Fruit fly (Drosophila melanogaster) whole organism, embryonic: ENCODE results near the gene CG34179.

Source experiments
- Asciz ChIP-seq: fragments of 200-800 bp; sonication (Bioruptor generic); optimal IDR thresholded peaks from 2 replicates; lab custom pipeline; 2017; ENCODE audit warnings: missing biosample characterization, mild to moderate bottlenecking, missing genetic modification characterization, missing genetic modification reagents
- Bgb ChIP-seq: fragments of 200-800 bp; sonication (Bioruptor generic); IDR thresholded peaks from 2 replicates; pipeline ENCODE4 v1.3.6; 2022; ENCODE audit warnings: missing biosample characterization, missing genetic modification characterization; ENCODE audit not compliant: partially characterized antibody
- CG10979 ChIP-seq: fragments of 200-800 bp; sonication (Bioruptor generic); optimal IDR thresholded peaks from 2 replicates; lab custom pipeline; 2018; ENCODE audit warnings: missing biosample characterization, mild to moderate bottlenecking, missing genetic modification characterization, moderate library complexity
- CG2116 ChIP-seq: fragments of 200-800 bp; sonication (Bioruptor generic); optimal IDR thresholded peaks from 3 replicates; lab custom pipeline; 2018; ENCODE audit warnings: missing biosample characterization, mild to moderate bottlenecking, missing genetic modification characterization
- CG4404 ChIP-seq: fragments of 200-800 bp; sonication (Bioruptor generic); IDR thresholded peaks from 2 replicates; pipeline ENCODE4 v1.3.6; 2022; ENCODE audit warnings: missing biosample characterization, missing genetic modification characterization
- CG4730 ChIP-seq: fragments of 200-800 bp; sonication (Bioruptor generic); IDR thresholded peaks from 2 replicates; pipeline ENCODE4 v1.3.6; 2022; ENCODE audit warnings: missing biosample characterization, missing genetic modification characterization
- CG6175 ChIP-seq: fragments of 200-800 bp; sonication (Bioruptor generic); IDR thresholded peaks from 3 replicates; pipeline ENCODE4 v1.3.6; 2022; ENCODE audit warnings: missing biosample characterization, missing genetic modification characterization
- CG6813 ChIP-seq: fragments of 200-800 bp; sonication (Bioruptor generic); optimal IDR thresholded peaks from 2 replicates; lab custom pipeline; 2017; ENCODE audit warnings: missing biosample characterization, missing genetic modification characterization, mild to moderate bottlenecking, moderate library complexity, missing genetic modification reagents
- CG6854 ChIP-seq: fragments of 200-800 bp; sonication (Bioruptor generic); optimal IDR thresholded peaks from 3 replicates; lab custom pipeline; 2017; ENCODE audit warnings: missing biosample characterization, mild to moderate bottlenecking, missing genetic modification characterization
- CG8089 ChIP-seq: fragments of 200-800 bp; sonication (Bioruptor generic); optimal IDR thresholded peaks from 3 replicates; lab custom pipeline; 2016; ENCODE audit warnings: missing biosample characterization, missing genetic modification characterization
- CG8924 ChIP-seq: fragments of 200-800 bp; optimal IDR thresholded peaks from 3 replicates; lab custom pipeline; 2019; ENCODE audit warnings: missing biosample characterization, mild to moderate bottlenecking, missing genetic modification characterization, moderate library complexity
- CG9215 ChIP-seq: fragments of 200-800 bp; sonication (Bioruptor generic); IDR thresholded peaks from 2 replicates; pipeline ENCODE4 v1.3.6; 2022; ENCODE audit warnings: missing biosample characterization, missing genetic modification characterization
- CG9727 ChIP-seq: fragments of 200-800 bp; sonication (Bioruptor generic); optimal IDR thresholded peaks from 3 replicates; lab custom pipeline; 2017; ENCODE audit warnings: missing biosample characterization, mild to moderate bottlenecking, missing genetic modification characterization
- Dip2 ChIP-seq: fragments of 200-800 bp; sonication (Bioruptor generic); IDR thresholded peaks from 2 replicates; pipeline ENCODE4 v1.3.6; 2022; ENCODE audit warnings: missing biosample characterization, missing genetic modification characterization
- Doc2 ChIP-seq: fragments of 200-800 bp; sonication (Bioruptor generic); IDR thresholded peaks from 2 replicates; pipeline ENCODE4 v1.3.6; 2022; ENCODE audit warnings: missing biosample characterization, missing genetic modification characterization
- Elba2 ChIP-seq: fragments of 200-800 bp; sonication (Bioruptor generic); optimal IDR thresholded peaks from 3 replicates; lab custom pipeline; 2016; ENCODE audit warnings: missing biosample characterization, missing genetic modification characterization
- Fer2 ChIP-seq: fragments of 200-800 bp; sonication (Bioruptor generic); optimal IDR thresholded peaks from 2 replicates; lab custom pipeline; 2018; ENCODE audit warnings: missing biosample characterization, mild to moderate bottlenecking, missing genetic modification characterization, moderate library complexity
- H15 ChIP-seq: fragments of 200-800 bp; sonication (Bioruptor generic); IDR thresholded peaks from 3 replicates; pipeline ENCODE4 v1.3.6; 2022; ENCODE audit warnings: missing biosample characterization, missing genetic modification characterization
- HHEX ChIP-seq: fragments of 200-800 bp; sonication (Bioruptor generic); optimal IDR thresholded peaks from 3 replicates; lab custom pipeline; 2017; ENCODE audit warnings: missing biosample characterization, mild to moderate bottlenecking, missing genetic modification characterization, missing genetic modification reagents
- HLH3B ChIP-seq: fragments of 200-800 bp; sonication (Bioruptor generic); IDR thresholded peaks from 2 replicates; pipeline ENCODE4 v1.3.6; 2022; ENCODE audit warnings: missing biosample characterization, missing genetic modification characterization
- Hand ChIP-seq: fragments of 200-800 bp; sonication (Bioruptor generic); optimal IDR thresholded peaks from 2 replicates; lab custom pipeline; 2017; ENCODE audit warnings: mild to moderate bottlenecking, missing biosample characterization, missing genetic modification reagents, missing genetic modification characterization
- HmgZ ChIP-seq: fragments of 200-800 bp; sonication (Bioruptor generic); optimal IDR thresholded peaks from 2 replicates; lab custom pipeline; 2018; ENCODE audit warnings: missing biosample characterization, mild to moderate bottlenecking, missing genetic modification characterization
- Hmr ChIP-seq: fragments of 200-800 bp; sonication (Bioruptor generic); optimal IDR thresholded peaks from 3 replicates; lab custom pipeline; 2017; ENCODE audit warnings: mild to moderate bottlenecking, missing biosample characterization, missing genetic modification reagents, missing genetic modification characterization
- Hr78 ChIP-seq, 2 experiments: fragments of 200-800 bp in 1 of 2; fragments of >200 bp in 1 of 2; sonication (Bioruptor generic) in 1 of 2; optimal IDR thresholded peaks; 2 replicates each; lab custom pipeline; 2017 to 2019; ENCODE audit warnings: missing biosample characterization in 2 of 2, missing genetic modification characterization in 2 of 2, mild to moderate bottlenecking in 1 of 2, moderate library complexity in 1 of 2
- MBD-R2 ChIP-seq: fragments of 200-800 bp; sonication (Bioruptor generic); IDR thresholded peaks from 2 replicates; pipeline ENCODE4 v1.3.6; 2022; ENCODE audit warnings: missing biosample characterization, missing genetic modification characterization
- Max ChIP-seq: fragments of 200-800 bp; sonication (Bioruptor generic); optimal IDR thresholded peaks from 2 replicates; lab custom pipeline; 2016; ENCODE audit warnings: missing biosample characterization, mild to moderate bottlenecking, missing genetic modification characterization
- Ravus ChIP-seq: fragments of 200-800 bp; sonication (Bioruptor generic); IDR thresholded peaks from 2 replicates; pipeline ENCODE4 v1.3.6; 2022; ENCODE audit warnings: missing biosample characterization, missing genetic modification characterization
- Scr ChIP-seq: fragments of 200-800 bp; sonication (Bioruptor generic); IDR thresholded peaks from 2 replicates; pipeline ENCODE4 v1.3.6; 2022; ENCODE audit warnings: missing biosample characterization, missing genetic modification characterization; ENCODE audit not compliant: partially characterized antibody
- Spps ChIP-seq: fragments of 200-800 bp; sonication (Bioruptor generic); optimal IDR thresholded peaks from 2 replicates; lab custom pipeline; 2018; ENCODE audit warnings: missing biosample characterization, mild to moderate bottlenecking, missing genetic modification characterization
- Sry-β ChIP-seq: fragments of 200-800 bp; sonication (Bioruptor generic); optimal IDR thresholded peaks from 2 replicates; lab custom pipeline; 2018; ENCODE audit warnings: missing biosample characterization, mild to moderate bottlenecking, missing genetic modification characterization, moderate library complexity
- bbx ChIP-seq: fragments of 200-800 bp; sonication (Bioruptor generic); IDR thresholded peaks from 2 replicates; pipeline ENCODE4 v1.3.6; 2022; ENCODE audit warnings: missing biosample characterization, missing genetic modification characterization; ENCODE audit not compliant: partially characterized antibody
- cas ChIP-seq: fragments of 200-800 bp; sonication (Bioruptor generic); IDR thresholded peaks from 2 replicates; pipeline ENCODE4 v1.3.6; 2022; ENCODE audit warnings: missing biosample characterization, missing genetic modification characterization
- cg ChIP-seq: fragments of 200-800 bp; sonication (Bioruptor generic); optimal IDR thresholded peaks from 3 replicates; lab custom pipeline; 2019; ENCODE audit warnings: missing biosample characterization, mild to moderate bottlenecking, missing genetic modification characterization, moderate library complexity
- disco-r ChIP-seq: fragments of 200-800 bp; sonication (Bioruptor generic); optimal IDR thresholded peaks from 2 replicates; lab custom pipeline; 2016; ENCODE audit warnings: missing biosample characterization, missing genetic modification characterization
- gem ChIP-seq: fragments of 200-800 bp; sonication (Bioruptor generic); optimal IDR thresholded peaks from 2 replicates; lab custom pipeline; 2019; ENCODE audit warnings: missing biosample characterization, mild to moderate bottlenecking, missing genetic modification characterization, moderate library complexity
- gsb-n ChIP-seq: fragments of 200-800 bp; sonication (Bioruptor generic); optimal IDR thresholded peaks from 3 replicates; lab custom pipeline; 2018; ENCODE audit warnings: missing biosample characterization, mild to moderate bottlenecking, missing genetic modification characterization
- hkb ChIP-seq, 2 experiments: fragments of 200-800 bp in 1 of 2; fragments of >200 bp in 1 of 2; sonication (Bioruptor generic) in 1 of 2; IDR thresholded peaks in 1 of 2; optimal IDR thresholded peaks in 1 of 2; 2 replicates each; pipeline versions ENCODE4 v1.3.6 to Lab custom; 2017 to 2022; ENCODE audit warnings: missing biosample characterization in 1 of 2, missing genetic modification characterization in 1 of 2
- kah ChIP-seq: fragments of 200-800 bp; sonication (Bioruptor generic); optimal IDR thresholded peaks from 2 replicates; lab custom pipeline; 2018; ENCODE audit warnings: missing biosample characterization, mild to moderate bottlenecking, missing genetic modification characterization
- pb ChIP-seq: fragments of 200-800 bp; sonication (Bioruptor generic); optimal IDR thresholded peaks from 3 replicates; lab custom pipeline; 2016; ENCODE audit warnings: missing biosample characterization, missing genetic modification characterization
- pum ChIP-seq: fragments of 200-800 bp; sonication (Bioruptor generic); optimal IDR thresholded peaks from 2 replicates; lab custom pipeline; 2016; ENCODE audit warnings: missing biosample characterization, missing genetic modification characterization
- ro ChIP-seq: fragments of 200-800 bp; sonication (Bioruptor generic); IDR thresholded peaks from 2 replicates; pipeline ENCODE4 v1.3.6; 2022; ENCODE audit warnings: missing biosample characterization, missing genetic modification characterization
- sna ChIP-seq: fragments of 200-800 bp; sonication (Bioruptor generic); IDR thresholded peaks from 2 replicates; pipeline ENCODE4 v1.3.6; 2022; ENCODE audit warnings: missing biosample characterization, missing genetic modification characterization; ENCODE audit not compliant: partially characterized antibody
- sqz ChIP-seq: fragments of 200-800 bp; sonication (Bioruptor generic); optimal IDR thresholded peaks from 3 replicates; lab custom pipeline; 2018; ENCODE audit warnings: missing biosample characterization, mild to moderate bottlenecking, missing genetic modification characterization
- tin ChIP-seq: fragments of 200-800 bp; sonication (Bioruptor generic); optimal IDR thresholded peaks from 3 replicates; lab custom pipeline; 2016; ENCODE audit warnings: missing biosample characterization, missing genetic modification characterization
- trem ChIP-seq: fragments of 200-800 bp; optimal IDR thresholded peaks from 3 replicates; lab custom pipeline; 2019; ENCODE audit warnings: missing biosample characterization, mild to moderate bottlenecking, missing genetic modification characterization, moderate library complexity
- trh ChIP-seq: fragments of 200-800 bp; sonication (Bioruptor generic); optimal IDR thresholded peaks from 2 replicates; lab custom pipeline; 2016; ENCODE audit warnings: missing biosample characterization, missing genetic modification characterization
- tx ChIP-seq: fragments of 200-800 bp; sonication (Bioruptor generic); optimal IDR thresholded peaks from 2 replicates; lab custom pipeline; 2016; ENCODE audit warnings: missing biosample characterization, missing genetic modification characterization
- usp ChIP-seq: fragments of >200 bp; optimal IDR thresholded peaks from 2 replicates; lab custom pipeline; 2017; ENCODE audit warnings: missing biosample characterization, missing genetic modification characterization
- wdn ChIP-seq: fragments of 200-800 bp; sonication (Bioruptor generic); IDR thresholded peaks from 2 replicates; pipeline ENCODE4 v1.3.6; 2022; ENCODE audit warnings: missing biosample characterization, missing genetic modification characterization
- zfh1 ChIP-seq: fragments of 200-800 bp; sonication (Bioruptor generic); IDR thresholded peaks from 3 replicates; pipeline ENCODE4 v1.3.6; 2022; ENCODE audit warnings: missing biosample characterization, missing genetic modification characterization

Gene CG34179

DNA sequence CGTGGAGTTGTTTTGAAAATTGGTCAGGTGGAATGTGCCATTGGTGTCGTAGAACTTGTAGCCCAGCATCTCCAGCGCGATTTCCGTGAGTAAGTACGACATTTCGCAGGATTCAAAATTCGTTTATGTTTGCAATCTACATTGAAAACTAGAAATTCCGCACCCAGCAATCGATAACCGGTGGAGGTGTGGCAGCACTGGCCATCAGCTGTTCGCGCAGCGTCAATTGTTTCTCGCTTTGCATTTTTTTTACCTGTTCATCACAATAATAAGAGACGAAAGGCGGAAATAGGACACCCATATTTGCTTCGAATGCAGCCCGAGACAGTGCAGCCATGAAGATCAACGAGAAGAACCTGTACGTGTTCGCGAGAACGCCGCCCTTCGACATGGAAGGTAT lies at the start of gene CG34179, which contains the start of gene slmo (continued):
- TF ChIP-seq ro (GFP tag; lab: Robert Waterston, UW) (no peak), MBD-R2 (peak; percentile 85), CG2116 (GFP tag; lab: Kevin White, UChicago) (peak; percentile 33), trem (tag; lab: Kevin White, UChicago) (peak; percentile 35), wdn (no peak), Fer2 (tag; lab: Kevin White, UChicago) (no peak), HHEX (GFP tag; lab: Kevin White, UChicago) (no peak), Elba2 (no peak), Scr (GFP tag; lab: Robert Waterston, UW) (peak; percentile 30; the same call in 1 of the 2 replicates), CG9727 (GFP tag; lab: Kevin White, UChicago) (no peak), tx (GFP tag; lab: Kevin White, UChicago) (no peak), sna (GFP tag; lab: Robert Waterston, UW) (peak; percentile 40; the same call in 1 of the 2 replicates), CG6813 (GFP tag; lab: Kevin White, UChicago) (no peak)

DNA sequence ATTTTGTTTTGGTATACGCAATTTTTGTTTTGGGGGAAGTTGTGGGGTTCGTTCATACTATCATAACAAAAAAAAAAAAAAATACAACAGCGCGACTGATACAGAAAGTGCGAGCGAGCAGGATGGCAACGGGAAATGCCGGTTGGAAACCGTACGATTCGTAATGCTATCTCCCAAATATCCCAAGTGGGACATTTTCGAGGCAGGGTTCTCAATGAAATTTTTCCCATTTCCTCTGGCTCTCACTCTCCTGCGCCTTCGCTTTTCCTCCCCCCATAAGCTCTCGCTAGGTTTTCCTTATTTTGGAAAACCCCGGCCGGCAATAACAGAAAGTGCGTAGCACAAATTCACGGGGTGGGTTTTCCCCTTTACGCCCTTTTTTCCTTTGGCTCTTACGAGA lies 43.8 kb upstream of the CG34179 start:
- TF ChIP-seq CG4404 (GFP tag; lab: Robert Waterston, UW) (no peak), cas (GFP tag; lab: Robert Waterston, UW) (no peak), CG8924 (no peak), Dip2 (no peak), Hand (GFP tag; lab: Kevin White, UChicago) (no peak), gsb-n (tag; lab: Kevin White, UChicago) (peak; percentile 11), trh (GFP tag; lab: Kevin White, UChicago) (no peak), hkb (optimal IDR thresholded peaks at IDR 0.05; lab: Kevin White, UChicago) (no peak), hkb (GFP tag; IDR thresholded peaks at IDR 0.05; lab: Robert Waterston, UW) (no peak), CG8089 (GFP tag; lab: Kevin White, UChicago) (no peak), zfh1 (GFP tag; lab: Robert Waterston, UW) (no peak), CG9215 (GFP tag; lab: Robert Waterston, UW) (no peak), Bgb (no peak), pum (GFP tag; lab: Kevin White, UChicago) (no peak), Ravus (no peak), HmgZ (tag; lab: Kevin White, UChicago) (no peak), CG4730 (GFP tag; lab: Robert Waterston, UW) (no peak), usp (GFP tag; lab: Kevin White, UChicago) (no peak), kah (GFP tag; lab: Kevin White, UChicago) (no peak), Sry-β (GFP tag; lab: Kevin White, UChicago) (no peak), H15 (GFP tag; lab: Robert Waterston, UW) (no peak), cg (GFP tag; lab: Kevin White, UChicago) (no peak), tin (GFP tag; lab: Kevin White, UChicago) (no peak), HLH3B (GFP tag; lab: Robert Waterston, UW) (no peak), gem (tag; lab: Kevin White, UChicago) (no peak), Hr78 (GFP tag; optimal IDR thresholded peaks at IDR 0.05; lab: Kevin White, UChicago) (no peak), pb (GFP tag; lab: Kevin White, UChicago) (no peak), Doc2 (GFP tag; lab: Robert Waterston, UW) (no peak), Spps (no peak), sqz (GFP tag; lab: Kevin White, UChicago) (peak; percentile 93), CG6854 (no peak), Max (no peak), Asciz (GFP tag; lab: Kevin White, UChicago) (no peak), CG6175 (GFP tag; lab: Robert Waterston, UW) (no peak), Hmr (GFP tag; lab: Kevin White, UChicago) (no peak), CG10979 (tag; lab: Kevin White, UChicago) (no peak), bbx (GFP tag; lab: Robert Waterston, UW) (no peak), disco-r (GFP tag; lab: Kevin White, UChicago) (no peak)
